Fruit fly (Drosophila melanogaster) whole organism, adult: ENCODE measurements around the gene Whamy.

Source experiments
- CG11617 ChIP-seq: fragments of 200-800 bp; sonication (Bioruptor generic); optimal IDR thresholded peaks from 2 replicates; lab custom pipeline; 2017; ENCODE audit warnings: mild to moderate bottlenecking, missing biosample characterization, missing genetic modification reagents, missing genetic modification characterization
- CG12768 ChIP-seq: fragments of 200-800 bp; sonication (Bioruptor generic); optimal IDR thresholded peaks from 2 replicates; lab custom pipeline; 2017; ENCODE audit warnings: missing biosample characterization, missing genetic modification characterization, mild to moderate bottlenecking, moderate library complexity, missing genetic modification reagents
- CG14711 ChIP-seq: fragments of 200-800 bp; sonication (Bioruptor generic); optimal IDR thresholded peaks from 2 replicates; lab custom pipeline; 2018; ENCODE audit warnings: missing biosample characterization, mild to moderate bottlenecking, missing genetic modification characterization, moderate library complexity
- CG1620 ChIP-seq: fragments of 200-800 bp; sonication (Bioruptor generic); optimal IDR thresholded peaks from 2 replicates; lab custom pipeline; 2016; ENCODE audit warnings: missing biosample characterization, missing genetic modification characterization
- CG33017 ChIP-seq: fragments of 200-800 bp; sonication (Bioruptor generic); optimal IDR thresholded peaks from 2 replicates; lab custom pipeline; 2018; ENCODE audit warnings: missing biosample characterization, mild to moderate bottlenecking, missing genetic modification characterization, moderate library complexity
- CG5204 ChIP-seq: fragments of 200-800 bp; sonication (Bioruptor generic); optimal IDR thresholded peaks from 2 replicates; lab custom pipeline; 2016; ENCODE audit warnings: missing biosample characterization, missing genetic modification characterization
- CG7045 ChIP-seq: fragments of 200-800 bp; sonication (Bioruptor generic); optimal IDR thresholded peaks from 2 replicates; lab custom pipeline; 2017; ENCODE audit warnings: missing biosample characterization, mild to moderate bottlenecking, missing genetic modification characterization
- CG7101 ChIP-seq: fragments of 200-800 bp; sonication (Bioruptor generic); optimal IDR thresholded peaks from 2 replicates; lab custom pipeline; 2018; ENCODE audit warnings: missing biosample characterization, mild to moderate bottlenecking, missing genetic modification characterization, moderate library complexity
- Clk ChIP-seq: fragments of 200-800 bp; sonication (Bioruptor generic); optimal IDR thresholded peaks from 2 replicates; lab custom pipeline; 2017; ENCODE audit warnings: missing biosample characterization, missing genetic modification characterization
- Crg-1 ChIP-seq: fragments of 200-800 bp; sonication (Bioruptor generic); optimal IDR thresholded peaks from 2 replicates; lab custom pipeline; 2016; ENCODE audit warnings: missing biosample characterization, missing genetic modification characterization
- Hr96 ChIP-seq: fragments of 200-800 bp; sonication (Bioruptor generic); optimal IDR thresholded peaks from 2 replicates; lab custom pipeline; 2016; ENCODE audit warnings: missing biosample characterization, missing genetic modification characterization
- Mnt ChIP-seq: fragments of 200-800 bp; sonication (Bioruptor generic); optimal IDR thresholded peaks from 2 replicates; lab custom pipeline; 2016; ENCODE audit warnings: missing biosample characterization, mild to moderate bottlenecking, missing genetic modification characterization
- bab1 ChIP-seq: fragments of 200-800 bp; sonication (Bioruptor generic); optimal IDR thresholded peaks from 3 replicates; lab custom pipeline; 2019; ENCODE audit warnings: missing biosample characterization, mild to moderate bottlenecking, missing genetic modification characterization, moderate library complexity
- cic ChIP-seq: fragments of 200-800 bp; sonication (Bioruptor generic); optimal IDR thresholded peaks from 2 replicates; lab custom pipeline; 2017; ENCODE audit warnings: missing biosample characterization, mild to moderate bottlenecking, missing genetic modification characterization, moderate library complexity
- cnc ChIP-seq, 2 experiments: fragments of >200 bp; optimal IDR thresholded peaks; 2 replicates each; lab custom pipeline; 2017
- kay ChIP-seq: fragments of 200-800 bp; sonication (Bioruptor generic); peaks from one replicate; lab custom pipeline; 2016; ENCODE audit warnings: missing biosample characterization, missing genetic modification characterization, borderline replicate concordance
- ovo ChIP-seq: fragments of 200-800 bp; sonication (Bioruptor generic); optimal IDR thresholded peaks from 2 replicates; lab custom pipeline; 2016; ENCODE audit warnings: missing biosample characterization, missing genetic modification characterization
- pad ChIP-seq: fragments of 200-800 bp; sonication (Bioruptor generic); optimal IDR thresholded peaks from 3 replicates; lab custom pipeline; 2017; ENCODE audit warnings: missing biosample characterization, missing genetic modification characterization, mild to moderate bottlenecking, moderate library complexity, missing genetic modification reagents
- tj ChIP-seq: fragments of 200-800 bp; sonication (Bioruptor generic); optimal IDR thresholded peaks from 3 replicates; lab custom pipeline; 2017; ENCODE audit warnings: missing biosample characterization, mild to moderate bottlenecking, missing genetic modification characterization, moderate library complexity
- toe ChIP-seq: fragments of 200-800 bp; sonication (Bioruptor generic); optimal IDR thresholded peaks from 2 replicates; lab custom pipeline; 2016; ENCODE audit warnings: missing biosample characterization, missing genetic modification characterization

Gene Whamy

dm6 chr3R:9791177-9791806, 17.1 kb upstream of the Whamy start, which contains the start of the genes CG12945 and CG8507:
CG12945 (minus strand) TSS chr3R:9791221.
CG8507 (plus strand) TSS chr3R:9791483.
- TF ChIP-seq CG5204: no peak
- no peak for TF ChIP-seq Clk (GFP tag; lab: Kevin White, UChicago)
- TF ChIP-seq CG1620: peak; percentile 72
- no peak for TF ChIP-seq cnc (optimal IDR thresholded peaks at IDR 0.05; lab: Kevin White, UChicago)
- no peak for TF ChIP-seq kay (GFP tag; lab: Kevin White, UChicago)
- no peak for TF ChIP-seq CG7045 (GFP tag; lab: Kevin White, UChicago)
- TF ChIP-seq bab1: peak; percentile 79
- peak; percentile 41 for TF ChIP-seq Mnt (GFP tag; lab: Kevin White, UChicago)
- TF ChIP-seq tj: peak; percentile 97
- peak; percentile 50 for TF ChIP-seq CG14711
- peak; percentile 65 for TF ChIP-seq CG7101 (tag; lab: Kevin White, UChicago)
- peak; percentile 52 for TF ChIP-seq CG12768 (GFP tag; lab: Kevin White, UChicago)
- TF ChIP-seq Crg-1 (GFP tag; lab: Kevin White, UChicago): peak; percentile 74
- peak; percentile 56 for TF ChIP-seq CG11617
- TF ChIP-seq ovo (GFP tag; lab: Kevin White, UChicago): peak; percentile 72
- TF ChIP-seq Hr96 (GFP tag; lab: Kevin White, UChicago): no peak
- no peak for TF ChIP-seq toe (GFP tag; lab: Kevin White, UChicago)
- TF ChIP-seq cic: peak; percentile 44
- peak; percentile 55 for TF ChIP-seq pad (GFP tag; lab: Kevin White, UChicago)
- TF ChIP-seq CG33017 (tag; lab: Kevin White, UChicago): peak; percentile 53

DNA sequence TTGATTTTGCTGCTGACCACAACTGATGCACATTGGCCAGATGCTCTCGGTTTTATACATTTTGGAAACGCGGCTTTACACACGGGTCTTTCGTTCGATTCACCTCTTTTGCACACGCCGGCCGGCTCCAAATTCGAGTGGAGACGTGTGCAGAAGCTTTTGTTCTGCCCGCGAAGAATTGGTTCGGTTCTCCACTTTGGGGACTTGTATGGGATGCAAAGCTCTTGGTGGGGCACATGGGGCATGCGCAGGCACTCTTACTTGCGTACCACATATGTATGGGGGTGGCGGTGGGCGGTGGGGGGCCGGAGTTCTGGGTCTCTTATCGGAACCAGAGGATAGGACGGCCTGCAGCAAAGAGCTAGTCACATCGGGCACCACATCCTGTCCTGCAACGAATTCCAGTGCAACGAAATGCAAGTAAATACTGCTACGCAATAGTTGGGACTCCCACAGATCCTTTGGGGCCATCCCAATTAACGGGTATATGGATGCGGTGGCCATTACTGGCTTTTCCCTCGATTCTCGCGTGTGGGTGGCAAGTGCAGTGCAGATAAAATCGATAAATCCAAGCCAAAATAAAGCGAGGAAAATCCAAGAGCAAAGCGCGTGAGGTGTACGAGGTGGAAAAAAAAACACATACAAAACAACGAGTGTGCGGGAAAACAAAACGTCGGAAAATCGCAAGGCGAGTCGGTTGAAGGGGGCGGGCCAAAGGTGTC, 10.3 kb upstream of the Whamy start, which contains the start of the genes MtnA and CG8500:
Gene MtnA (minus strand): TSS at position 30 of the 722 bp plus-strand sequence.
Gene CG8500 (plus strand): TSS at position 313 of the 722 bp plus-strand sequence.
- TF ChIP-seq CG5204 (no peak), tj (no peak), CG33017 (tag; lab: Kevin White, UChicago) (no peak), CG14711 (no peak), bab1 (peak; percentile 67), Crg-1 (GFP tag; lab: Kevin White, UChicago) (no peak), Hr96 (GFP tag; lab: Kevin White, UChicago) (no peak), pad (GFP tag; lab: Kevin White, UChicago) (peak; percentile 3), CG12768 (GFP tag; lab: Kevin White, UChicago) (no peak), cnc (optimal IDR thresholded peaks at IDR 0.05; lab: Kevin White, UChicago) (no peak), ovo (GFP tag; lab: Kevin White, UChicago) (no peak), toe (GFP tag; lab: Kevin White, UChicago) (no peak), CG11617 (no peak), Clk (GFP tag; lab: Kevin White, UChicago) (no peak), CG7101 (tag; lab: Kevin White, UChicago) (peak; percentile 27), Mnt (GFP tag; lab: Kevin White, UChicago) (peak; percentile 51), cic (peak; percentile 60), CG1620 (no peak), CG7045 (GFP tag; lab: Kevin White, UChicago) (no peak), kay (GFP tag; lab: Kevin White, UChicago) (no peak)

dm6 chr3R:9783240-9783917, 9.2 kb upstream of the Whamy start:
- TF ChIP-seq Mnt (GFP tag; lab: Kevin White, UChicago) (no peak), ovo (GFP tag; lab: Kevin White, UChicago) (peak; percentile 0), bab1 (peak; percentile 62), CG12768 (GFP tag; lab: Kevin White, UChicago) (no peak), CG7101 (tag; lab: Kevin White, UChicago) (peak; percentile 16), Crg-1 (GFP tag; lab: Kevin White, UChicago) (no peak), CG14711 (peak; percentile 18), CG33017 (tag; lab: Kevin White, UChicago) (peak; percentile 37)

dm6 chr3R:9779764-9780163, 5.5 kb upstream of the Whamy start, which contains the start of gene CG12947:
CG12947 (plus strand) TSS chr3R:9780064.
- no peak for TF ChIP-seq CG7045 (GFP tag; lab: Kevin White, UChicago)
- no peak for TF ChIP-seq cic
- no peak for TF ChIP-seq CG1620
- no peak for TF ChIP-seq toe (GFP tag; lab: Kevin White, UChicago)
- no peak for TF ChIP-seq Hr96 (GFP tag; lab: Kevin White, UChicago)

DNA sequence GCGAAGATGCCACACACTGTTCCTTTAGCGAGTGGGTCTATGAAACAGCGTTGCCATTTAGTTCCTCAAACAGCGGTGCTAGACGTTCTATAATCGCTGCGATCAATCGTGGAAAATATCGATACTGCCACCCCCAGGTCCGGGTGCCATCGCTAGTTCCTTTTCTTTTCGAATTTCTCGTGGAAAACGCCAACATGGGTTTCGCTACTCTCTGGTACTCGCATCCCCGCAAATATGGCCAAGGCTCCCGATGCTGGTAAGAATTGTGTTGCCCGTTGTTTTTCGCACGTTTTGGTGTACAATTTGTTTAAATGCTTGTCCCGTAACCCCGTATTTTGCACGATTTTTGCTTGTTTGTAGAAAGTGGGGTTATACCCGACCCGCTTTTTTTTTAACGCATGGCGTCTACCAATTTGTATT, 3.7 kb upstream of the Whamy start, which contains the start of gene RpS29:
Gene RpS29 (plus strand): TSS at position 102 of the 420 bp plus-strand sequence.
- TF ChIP-seq Mnt (GFP tag; lab: Kevin White, UChicago): peak; percentile 90
- TF ChIP-seq kay (GFP tag; lab: Kevin White, UChicago): no peak
- TF ChIP-seq Hr96 (GFP tag; lab: Kevin White, UChicago): peak; percentile 87
- no peak for TF ChIP-seq CG5204
- peak; percentile 53 for TF ChIP-seq CG33017 (tag; lab: Kevin White, UChicago)
- peak; percentile 70 for TF ChIP-seq CG12768 (GFP tag; lab: Kevin White, UChicago)
- TF ChIP-seq toe (GFP tag; lab: Kevin White, UChicago): peak; percentile 92
- peak; percentile 83 for TF ChIP-seq CG11617
- peak; percentile 69 for TF ChIP-seq CG14711
- TF ChIP-seq CG7045 (GFP tag; lab: Kevin White, UChicago): peak; percentile 42
- peak; percentile 71 for TF ChIP-seq pad (GFP tag; lab: Kevin White, UChicago)
- peak; percentile 93 for TF ChIP-seq bab1
- peak; percentile 50 for TF ChIP-seq tj
- TF ChIP-seq cic: peak; percentile 74
- peak; percentile 62 for TF ChIP-seq Clk (GFP tag; lab: Kevin White, UChicago)
- peak; percentile 73 for TF ChIP-seq ovo (GFP tag; lab: Kevin White, UChicago)
- peak; percentile 93 for TF ChIP-seq Crg-1 (GFP tag; lab: Kevin White, UChicago)
- peak; percentile 94 for TF ChIP-seq CG1620
- no peak for TF ChIP-seq cnc (optimal IDR thresholded peaks at IDR 0.05; lab: Kevin White, UChicago)
- TF ChIP-seq CG7101 (tag; lab: Kevin White, UChicago): peak; percentile 86
